Fruit fly (Drosophila melanogaster) whole organism, prepupa: Measurements from ENCODE around the gene CG32425.

Experiments
- Blimp-1 ChIP-seq: fragments of 200-800 bp; sonication (Bioruptor generic); optimal IDR thresholded peaks from 3 replicates; lab custom pipeline; 2017; ENCODE audit warnings: missing biosample characterization, missing genetic modification characterization, mild to moderate bottlenecking, moderate library complexity, missing genetic modification reagents
- CG11294 ChIP-seq: fragments of 200-800 bp; sonication (Bioruptor generic); IDR thresholded peaks from 2 replicates; pipeline ENCODE4 v1.3.6; 2022; ENCODE audit warnings: missing biosample characterization, missing genetic modification characterization
- CG11902 ChIP-seq: fragments of 200-800 bp; sonication (Bioruptor generic); optimal IDR thresholded peaks from 3 replicates; lab custom pipeline; 2016; ENCODE audit warnings: missing biosample characterization, missing genetic modification characterization
- CG15336 ChIP-seq: fragments of 200-800 bp; sonication (Bioruptor generic); IDR thresholded peaks from 2 replicates; pipeline ENCODE4 v1.3.6; 2022; ENCODE audit warnings: missing biosample characterization, missing genetic modification characterization
- CG16779 ChIP-seq: fragments of 200-800 bp; sonication (Bioruptor generic); optimal IDR thresholded peaks from 3 replicates; lab custom pipeline; 2017; ENCODE audit warnings: missing biosample characterization, mild to moderate bottlenecking, missing genetic modification characterization
- CG3032 ChIP-seq: fragments of 200-800 bp; optimal IDR thresholded peaks from 2 replicates; lab custom pipeline; 2019; ENCODE audit warnings: missing biosample characterization, mild to moderate bottlenecking, missing genetic modification characterization, moderate library complexity
- CG32006 ChIP-seq: fragments of 200-800 bp; sonication (Bioruptor generic); optimal IDR thresholded peaks from 3 replicates; lab custom pipeline; 2017; ENCODE audit warnings: missing biosample characterization, mild to moderate bottlenecking, missing genetic modification characterization
- CG34406 ChIP-seq: fragments of 200-800 bp; sonication (Bioruptor generic); optimal IDR thresholded peaks from 3 replicates; lab custom pipeline; 2016; ENCODE audit warnings: missing biosample characterization, missing genetic modification characterization
- CG3919 ChIP-seq: fragments of 200-800 bp; sonication (Bioruptor generic); optimal IDR thresholded peaks from 3 replicates; lab custom pipeline; 2016; ENCODE audit warnings: missing biosample characterization, missing genetic modification characterization
- CG4318 ChIP-seq: fragments of 200-800 bp; sonication (Bioruptor generic); optimal IDR thresholded peaks from 3 replicates; lab custom pipeline; 2017; ENCODE audit warnings: missing biosample characterization, mild to moderate bottlenecking, missing genetic modification characterization
- CG6276 ChIP-seq: fragments of 200-800 bp; sonication (Bioruptor generic); optimal IDR thresholded peaks from 2 replicates; lab custom pipeline; 2017; ENCODE audit warnings: missing biosample characterization, mild to moderate bottlenecking, missing genetic modification characterization
- CG6808 ChIP-seq: fragments of 200-800 bp; sonication (Bioruptor generic); optimal IDR thresholded peaks from 3 replicates; lab custom pipeline; 2017; ENCODE audit warnings: missing biosample characterization, missing genetic modification characterization, mild to moderate bottlenecking, moderate library complexity, missing genetic modification reagents
- CG7368 ChIP-seq: fragments of 200-800 bp; sonication (Bioruptor generic); optimal IDR thresholded peaks from 3 replicates; lab custom pipeline; 2016; ENCODE audit warnings: missing biosample characterization, missing genetic modification characterization
- CG8119 ChIP-seq: fragments of 200-800 bp; sonication (Bioruptor generic); IDR thresholded peaks from 3 replicates; pipeline ENCODE4 v1.3.6; 2022; ENCODE audit warnings: missing biosample characterization, missing genetic modification characterization
- CG8319 ChIP-seq: fragments of 200-800 bp; sonication (Bioruptor generic); optimal IDR thresholded peaks from 3 replicates; lab custom pipeline; 2016; ENCODE audit warnings: missing biosample characterization, missing genetic modification characterization
- CG8632 ChIP-seq: fragments of 200-800 bp; sonication (Bioruptor generic); optimal IDR thresholded peaks from 3 replicates; lab custom pipeline; 2016; ENCODE audit warnings: missing biosample characterization, missing genetic modification characterization
- CG9139 ChIP-seq: fragments of 200-800 bp; sonication (Bioruptor generic); optimal IDR thresholded peaks from 3 replicates; lab custom pipeline; 2017; ENCODE audit warnings: missing biosample characterization, mild to moderate bottlenecking, missing genetic modification characterization
- Eip75B ChIP-seq: fragments of 200-800 bp; sonication (Bioruptor generic); optimal IDR thresholded peaks from 3 replicates; lab custom pipeline; 2016; ENCODE audit warnings: missing biosample characterization, missing genetic modification characterization
- Eip78C ChIP-seq: fragments of 200-800 bp; sonication (Bioruptor generic); peaks from one replicate; lab custom pipeline; 2016; ENCODE audit warnings: missing biosample characterization, missing genetic modification characterization
- Eip93F ChIP-seq: fragments of 200-800 bp; sonication (Bioruptor generic); optimal IDR thresholded peaks from 2 replicates; lab custom pipeline; 2016; ENCODE audit warnings: missing biosample characterization, mild to moderate bottlenecking, missing genetic modification characterization
- Ets21C ChIP-seq: fragments of 200-800 bp; sonication (Bioruptor generic); optimal IDR thresholded peaks from 3 replicates; lab custom pipeline; 2016; ENCODE audit warnings: missing biosample characterization, missing genetic modification characterization
- Ets96B ChIP-seq: fragments of 200-800 bp; optimal IDR thresholded peaks from 2 replicates; lab custom pipeline; 2019; ENCODE audit warnings: missing biosample characterization, mild to moderate bottlenecking, missing genetic modification characterization, moderate library complexity
- Gug ChIP-seq: fragments of 200-800 bp; sonication (Bioruptor generic); IDR thresholded peaks from 2 replicates; pipeline ENCODE4 v1.3.6; 2022; ENCODE audit warnings: missing biosample characterization, missing genetic modification characterization
- Hr39 ChIP-seq: fragments of 200-800 bp; sonication (Bioruptor generic); optimal IDR thresholded peaks from 2 replicates; lab custom pipeline; 2016; ENCODE audit warnings: missing biosample characterization, missing genetic modification characterization
- Hr4 ChIP-seq: fragments of 200-800 bp; sonication (Bioruptor generic); optimal IDR thresholded peaks from 3 replicates; lab custom pipeline; 2016; ENCODE audit warnings: missing biosample characterization, missing genetic modification characterization
- Lpt ChIP-seq: fragments of 200-800 bp; sonication (Bioruptor generic); optimal IDR thresholded peaks from 3 replicates; lab custom pipeline; 2016; ENCODE audit warnings: missing biosample characterization, missing genetic modification characterization
- Met ChIP-seq: fragments of 200-800 bp; sonication (Bioruptor generic); optimal IDR thresholded peaks from 3 replicates; lab custom pipeline; 2016; ENCODE audit warnings: missing biosample characterization, missing genetic modification characterization
- OdsH ChIP-seq: fragments of 200-800 bp; sonication (Bioruptor generic); optimal IDR thresholded peaks from 3 replicates; lab custom pipeline; 2016; ENCODE audit warnings: missing biosample characterization, missing genetic modification characterization
- Sox102F ChIP-seq: fragments of 200-800 bp; sonication (Bioruptor generic); optimal IDR thresholded peaks from 2 replicates; lab custom pipeline; 2016; ENCODE audit warnings: missing biosample characterization, mild to moderate bottlenecking, missing genetic modification characterization
- Sox14 ChIP-seq: fragments of 200-800 bp; sonication (Bioruptor generic); optimal IDR thresholded peaks from 3 replicates; lab custom pipeline; 2016; ENCODE audit warnings: missing biosample characterization, missing genetic modification characterization
- Sox15 ChIP-seq: fragments of 200-800 bp; sonication (Bioruptor generic); optimal IDR thresholded peaks from 3 replicates; lab custom pipeline; 2016; ENCODE audit warnings: missing biosample characterization, missing genetic modification characterization
- cyc ChIP-seq: fragments of 200-800 bp; sonication (Bioruptor generic); optimal IDR thresholded peaks from 3 replicates; lab custom pipeline; 2016; ENCODE audit warnings: missing biosample characterization, missing genetic modification characterization
- dac ChIP-seq: fragments of 200-800 bp; sonication (Bioruptor generic); optimal IDR thresholded peaks from 2 replicates; lab custom pipeline; 2017; ENCODE audit warnings: missing biosample characterization, mild to moderate bottlenecking, missing genetic modification characterization
- dsx ChIP-seq: fragments of 200-800 bp; optimal IDR thresholded peaks from 3 replicates; lab custom pipeline; 2019; ENCODE audit warnings: missing biosample characterization, mild to moderate bottlenecking, missing genetic modification characterization, moderate library complexity; ENCODE audit not compliant: poor library complexity, severe bottlenecking
- esn ChIP-seq: fragments of 200-800 bp; sonication (Bioruptor generic); optimal IDR thresholded peaks from 2 replicates; lab custom pipeline; 2016; ENCODE audit warnings: missing biosample characterization, mild to moderate bottlenecking, missing genetic modification characterization, moderate library complexity
- fd85E ChIP-seq: fragments of 200-800 bp; sonication (Bioruptor generic); optimal IDR thresholded peaks from 3 replicates; lab custom pipeline; 2016; ENCODE audit warnings: missing biosample characterization, missing genetic modification characterization
- lz ChIP-seq: fragments of 200-800 bp; sonication (Bioruptor generic); optimal IDR thresholded peaks from 3 replicates; lab custom pipeline; 2016; ENCODE audit warnings: missing biosample characterization, missing genetic modification characterization
- pdm3 ChIP-seq: fragments of 200-800 bp; sonication (Bioruptor generic); optimal IDR thresholded peaks from 3 replicates; lab custom pipeline; 2016; ENCODE audit warnings: missing biosample characterization, missing genetic modification characterization
- spab ChIP-seq: fragments of 200-800 bp; sonication (Bioruptor generic); optimal IDR thresholded peaks from 2 replicates; lab custom pipeline; 2017; ENCODE audit warnings: missing biosample characterization, mild to moderate bottlenecking, missing genetic modification characterization, missing genetic modification reagents
- svp ChIP-seq: fragments of 200-800 bp; sonication (Bioruptor generic); peaks from one replicate; lab custom pipeline; 2016; ENCODE audit warnings: missing biosample characterization, missing genetic modification characterization
- topi ChIP-seq: fragments of 200-800 bp; sonication (Bioruptor generic); optimal IDR thresholded peaks from 3 replicates; lab custom pipeline; 2016; ENCODE audit warnings: missing biosample characterization, missing genetic modification characterization
- vri ChIP-seq: fragments of 200-800 bp; sonication (Bioruptor generic); optimal IDR thresholded peaks from 3 replicates; lab custom pipeline; 2016; ENCODE audit warnings: missing biosample characterization, mild to moderate bottlenecking, missing genetic modification characterization

CG32425 gene

dm6 chr3L:20474789-20475208, 22.3 kb upstream of the CG32425 start (continued):
- TF ChIP-seq cyc (GFP tag; lab: Kevin White, UChicago) (peak; percentile 91), Hr39 (GFP tag; lab: Kevin White, UChicago) (peak; percentile 86), CG7368 (GFP tag; lab: Kevin White, UChicago) (peak; percentile 87), CG32006 (GFP tag; lab: Kevin White, UChicago) (peak; percentile 89), spab (peak; percentile 60), CG9139 (peak; percentile 28), CG11902 (peak; percentile 72), CG3919 (GFP tag; lab: Kevin White, UChicago) (peak; percentile 93), CG6808 (GFP tag; lab: Kevin White, UChicago) (peak; percentile 73), Sox102F (GFP tag; lab: Kevin White, UChicago) (peak; percentile 87), Sox15 (peak; percentile 68), Met (GFP tag; lab: Kevin White, UChicago) (peak; percentile 84), CG8319 (GFP tag; lab: Kevin White, UChicago) (peak; percentile 75), CG8632 (GFP tag; lab: Kevin White, UChicago) (peak; percentile 79), Ets21C (GFP tag; lab: Kevin White, UChicago) (peak; percentile 78), Eip78C (GFP tag; lab: Kevin White, UChicago) (peak; percentile 96), CG6276 (GFP tag; lab: Kevin White, UChicago) (peak; percentile 83), CG11294 (no peak), lz (GFP tag; lab: Kevin White, UChicago) (peak; percentile 85), esn (peak; percentile 92), CG16779 (tag; lab: Kevin White, UChicago) (peak; percentile 74), dac (GFP tag; lab: Kevin White, UChicago) (peak; percentile 65), dsx (peak; percentile 77), Gug (GFP tag; lab: Robert Waterston, UW) (no peak), CG34406 (peak; percentile 88)

DNA sequence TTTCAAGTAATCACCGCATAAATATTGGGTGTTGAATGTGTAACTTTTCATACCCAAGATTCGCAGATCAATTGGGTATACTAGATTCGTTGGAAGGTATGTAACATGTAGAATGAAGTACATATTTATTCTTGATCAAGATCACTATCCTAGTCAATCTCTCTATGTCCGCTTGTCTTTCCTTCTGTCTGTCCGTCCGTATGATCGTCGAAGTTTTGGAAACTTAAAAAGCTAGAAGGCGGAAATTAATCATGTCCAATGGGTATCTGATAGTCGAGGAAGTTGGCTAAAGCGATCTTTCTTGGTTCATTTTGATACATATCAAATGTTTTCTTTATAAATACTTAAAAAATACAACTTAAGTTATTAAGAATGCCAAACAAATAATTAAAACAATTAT, 9.5 kb upstream of the CG32425 start:
- TF ChIP-seq cyc (GFP tag; lab: Kevin White, UChicago) (no peak), esn (peak; percentile 2), CG9139 (no peak), lz (GFP tag; lab: Kevin White, UChicago) (peak; percentile 0)

DNA sequence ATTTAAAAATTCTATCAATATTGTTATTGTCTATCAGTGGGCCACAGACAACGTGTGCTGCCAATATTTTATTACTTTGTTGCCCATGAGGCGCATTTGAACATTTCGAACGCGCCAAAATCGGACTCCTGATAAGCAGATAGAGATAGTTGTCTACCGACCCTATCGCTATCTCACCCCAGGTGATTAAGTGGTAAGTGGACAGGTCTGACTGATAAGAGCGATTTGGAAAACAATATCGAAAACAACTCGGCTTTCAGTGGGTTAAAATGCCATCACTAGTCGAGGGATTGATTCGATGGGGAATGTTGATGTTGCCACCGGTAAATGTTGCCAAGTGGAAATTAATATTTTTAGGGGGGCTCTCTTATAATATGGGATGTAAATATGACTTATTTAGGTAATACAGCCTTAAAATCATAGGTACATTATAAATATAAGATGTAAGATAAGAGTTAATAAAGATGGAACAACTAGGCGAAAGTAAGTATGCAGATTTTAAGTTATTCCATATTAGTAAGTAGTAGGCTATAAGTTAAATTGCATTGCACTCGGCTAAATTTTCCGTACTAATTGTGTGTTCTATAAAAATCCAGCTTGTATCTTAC, 5.5 kb upstream of the CG32425 start, which contains the start of gene ND-39:
Gene ND-39, plus strand, starts transcription at position 558 of the 608 bp plus-strand sequence.
- TF ChIP-seq Eip78C (GFP tag; lab: Kevin White, UChicago) (peak; percentile 1), CG8119 (GFP tag; lab: Robert Waterston, UW) (no peak), vri (GFP tag; lab: Kevin White, UChicago) (peak; percentile 10)

- TF ChIP-seq dac (GFP tag; lab: Kevin White, UChicago), result peak; percentile 47
- peak; percentile 86 for TF ChIP-seq Sox14 (GFP tag; lab: Kevin White, UChicago)
- peak; percentile 96 for TF ChIP-seq esn
- peak; percentile 88 for TF ChIP-seq OdsH (GFP tag; lab: Kevin White, UChicago)
- TF ChIP-seq Met (GFP tag; lab: Kevin White, UChicago), result peak; percentile 94
- peak; percentile 41 for TF ChIP-seq fd85E
- peak; percentile 88 for TF ChIP-seq cyc (GFP tag; lab: Kevin White, UChicago)
- peak; percentile 97 for TF ChIP-seq svp
- TF ChIP-seq Lpt (GFP tag; lab: Kevin White, UChicago), result peak; percentile 74
- TF ChIP-seq CG32006 (GFP tag; lab: Kevin White, UChicago), result peak; percentile 90
- TF ChIP-seq vri (GFP tag; lab: Kevin White, UChicago), result peak; percentile 86
- peak; percentile 61 for TF ChIP-seq Eip93F (GFP tag; lab: Kevin White, UChicago)
- TF ChIP-seq CG3032 (tag; lab: Kevin White, UChicago), result peak; percentile 86
- TF ChIP-seq CG4318 (GFP tag; lab: Kevin White, UChicago), result peak; percentile 68
- peak; percentile 85 for TF ChIP-seq Ets96B (tag; lab: Kevin White, UChicago)
- peak; percentile 79 for TF ChIP-seq Hr39 (GFP tag; lab: Kevin White, UChicago)
- peak; percentile 97 for TF ChIP-seq CG15336 (GFP tag; lab: Robert Waterston, UW)
- peak; percentile 92 for TF ChIP-seq Eip75B (GFP tag; lab: Kevin White, UChicago)
- TF ChIP-seq pdm3 (GFP tag; lab: Kevin White, UChicago), result peak; percentile 89
- peak; percentile 93 for TF ChIP-seq Hr4
- peak; percentile 83 for TF ChIP-seq CG7368 (GFP tag; lab: Kevin White, UChicago)
- peak; percentile 91 for TF ChIP-seq CG3919 (GFP tag; lab: Kevin White, UChicago)
- TF ChIP-seq CG11902, result peak; percentile 74
- TF ChIP-seq topi, result peak; percentile 95
- peak; percentile 75 for TF ChIP-seq Blimp-1 (GFP tag; lab: Kevin White, UChicago)
- peak; percentile 99 for TF ChIP-seq Eip78C (GFP tag; lab: Kevin White, UChicago)
Measured at dm6 chr3L:20493417-20494261, 3.5 kb upstream of the CG32425 start.
